Fruit fly (Drosophila melanogaster): ENCODE data around the gene tomb.
A peak's percentile ranks its signal among the peaks of the same experiment; 100 is the strongest.

DNA sequence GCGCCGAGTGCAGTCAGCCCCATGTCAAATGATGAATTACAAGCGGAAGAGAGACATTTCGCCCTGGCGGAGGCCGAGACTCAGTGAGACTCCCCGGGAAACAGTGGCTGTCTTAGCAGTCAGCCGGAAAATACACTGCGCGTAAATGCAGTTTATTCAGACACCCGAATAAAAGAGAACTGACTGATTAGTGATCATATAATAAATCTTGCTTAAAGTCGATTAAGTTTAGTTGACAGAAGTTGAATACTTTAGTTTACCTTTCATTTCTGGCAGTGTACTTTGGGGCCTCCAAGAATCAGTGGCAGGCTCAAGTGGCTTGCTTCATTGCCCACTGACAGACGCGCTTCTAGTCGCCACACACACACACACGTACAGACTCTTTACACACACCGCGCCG, 45.3 kb downstream of the tomb start:
- TF ChIP-seq Ets96B (tag; optimal IDR thresholded peaks at IDR 0.05) (peak; percentile 79), Eip75B (GFP tag; optimal IDR thresholded peaks at IDR 0.05) (peak; percentile 76)

Measured in whole organism, prepupa.